Fruit fly (Drosophila melanogaster) Kc167 (cell line): ENCODE results near the gene CG6845.

Experiments used
- Sin3A ChIP-seq: fragments of >200 bp; optimal IDR thresholded peaks from 2 replicates; lab custom pipeline; 2018; ENCODE audit warnings: missing external identifiers
- h ChIP-seq: fragments of >200 bp; optimal IDR thresholded peaks from 3 replicates; lab custom pipeline; 2018; ENCODE audit warnings: missing external identifiers
- insv ChIP-seq: fragments of >200 bp; optimal IDR thresholded peaks from 3 replicates; lab custom pipeline; 2018; ENCODE audit warnings: missing external identifiers
- psq ChIP-seq: fragments of >200 bp; optimal IDR thresholded peaks from 2 replicates; lab custom pipeline; 2017; ENCODE audit warnings: missing external identifiers

- TF ChIP-seq psq (lab: Kevin White, UChicago) (no peak), insv (no peak), Sin3A (lab: Kevin White, UChicago) (no peak), h (lab: Kevin White, UChicago) (no peak)
Measured at dm6 chr3L:134868-135267, 11.4 kb upstream of the CG6845 start.
